ENCODE assay signal across 3 worm cellular contexts in the genomic region with DNA sequence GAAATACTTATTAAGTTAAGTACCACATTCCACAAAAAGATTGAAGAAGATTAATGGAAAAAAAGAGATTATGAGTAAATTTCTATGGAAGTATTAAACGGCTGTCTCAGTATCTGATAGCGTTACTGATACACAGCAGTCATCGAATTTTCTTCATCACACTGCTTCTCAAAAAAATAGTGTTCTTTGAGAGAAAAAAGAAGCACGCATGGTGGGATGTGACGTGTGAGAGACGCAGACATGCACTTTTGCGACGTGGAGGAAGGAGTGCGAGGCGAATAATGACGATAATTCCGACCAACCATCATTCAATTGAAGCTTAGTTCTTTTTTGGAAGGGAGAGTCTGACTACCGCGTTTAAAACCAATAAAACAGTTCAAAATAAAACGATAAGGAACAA.
TF ChIP-seq lines count a peak whose summit lies in the region.

A gene (minus strand): TSS at position 115 of the 400 bp plus-strand sequence.

TF ChIP-seq in whole organism, L1 larva, 84 proteins besides CTCF, POLR2A, EP300 and RAD21 (continued from another document):
- TF ChIP-seq ceh-8 (GFP tag; optimal IDR thresholded peaks at IDR 0.05; lab: Kevin White, UChicago), result no peak
- no peak for TF ChIP-seq ceh-82 (tag; optimal IDR thresholded peaks at IDR 0.05; lab: Kevin White, UChicago)
- no peak for TF ChIP-seq snpc-4 (tag; optimal IDR thresholded peaks at IDR 0.05; lab: Kevin White, UChicago)
- TF ChIP-seq lin-14 (GFP tag; optimal IDR thresholded peaks at IDR 0.05; lab: Kevin White, UChicago), result peak; percentile 79
- no peak for TF ChIP-seq lin-15B (tag; optimal IDR thresholded peaks at IDR 0.05; lab: Kevin White, UChicago)
- no peak for TF ChIP-seq efl-3 (GFP tag; optimal IDR thresholded peaks at IDR 0.05; lab: Kevin White, UChicago)
- peak; percentile 19 for TF ChIP-seq snu-23 (GFP tag; optimal IDR thresholded peaks at IDR 0.05; lab: Kevin White, UChicago)
- peak; percentile 23 for TF ChIP-seq blmp-1 (tag; optimal IDR thresholded peaks at IDR 0.05; lab: Kevin White, UChicago)
- TF ChIP-seq nhr-237 (tag; optimal IDR thresholded peaks at IDR 0.05; lab: Kevin White, UChicago), result no peak
- TF ChIP-seq unc-98 (GFP tag; IDR thresholded peaks at IDR 0.05; lab: Robert Waterston, UW), result no peak
- TF ChIP-seq dsc-1 (tag; optimal IDR thresholded peaks at IDR 0.05; lab: Kevin White, UChicago), result peak; percentile 78
- no peak for TF ChIP-seq lsy-2 (tag; optimal IDR thresholded peaks at IDR 0.05; lab: Kevin White, UChicago)
- TF ChIP-seq mef-2 (tag; optimal IDR thresholded peaks at IDR 0.05; lab: Kevin White, UChicago), result no peak
- TF ChIP-seq nhr-20 (tag; optimal IDR thresholded peaks at IDR 0.05; lab: Kevin White, UChicago), result no peak
- TF ChIP-seq pax-3 (tag; optimal IDR thresholded peaks at IDR 0.05; lab: Kevin White, UChicago), result peak; percentile 41
- peak; percentile 21 for TF ChIP-seq egl-13 (tag; optimal IDR thresholded peaks at IDR 0.05; lab: Kevin White, UChicago)
- no peak for TF ChIP-seq Y116A8C.19 (tag; optimal IDR thresholded peaks at IDR 0.05; lab: Kevin White, UChicago; ENCODE audit: borderline replicate concordance)
- no peak for TF ChIP-seq elt-2 (tag; optimal IDR thresholded peaks at IDR 0.05; lab: Kevin White, UChicago)
- TF ChIP-seq skn-1 (tag; optimal IDR thresholded peaks at IDR 0.05; lab: Kevin White, UChicago), result no peak
- peak; percentile 32 for TF ChIP-seq fkh-8 (tag; optimal IDR thresholded peaks at IDR 0.05; lab: Kevin White, UChicago)
- no peak for TF ChIP-seq aly-2 (tag; optimal IDR thresholded peaks at IDR 0.05; lab: Kevin White, UChicago)
- no peak for TF ChIP-seq unc-62 (GFP tag; optimal IDR thresholded peaks at IDR 0.05; lab: Kevin White, UChicago)
- no peak for TF ChIP-seq mep-1 (tag; optimal IDR thresholded peaks at IDR 0.05; lab: Kevin White, UChicago)
- peak; percentile 22 for TF ChIP-seq nhr-71 (tag; optimal IDR thresholded peaks at IDR 0.05; lab: Kevin White, UChicago)

TF ChIP-seq in whole organism, L2 larva, 48 proteins besides CTCF, POLR2A, EP300 and RAD21 (continued from another document):
- TF ChIP-seq egl-27 (tag; optimal IDR thresholded peaks at IDR 0.05; lab: Kevin White, UChicago) (peak; percentile 19), C34F6.9 (tag; optimal IDR thresholded peaks at IDR 0.05; lab: Kevin White, UChicago) (peak; percentile 14), blmp-1 (tag; optimal IDR thresholded peaks at IDR 0.05; lab: Kevin White, UChicago; ENCODE audit: insufficient read depth) (no peak)
TF ChIP-seq in whole organism, L2 larva: peak in this region for 11.

TF ChIP-seq in whole organism, L4 larva, 104 proteins besides CTCF, POLR2A, EP300 and RAD21 (continued from another document):
- peak; percentile 69 for TF ChIP-seq pqm-1 (tag; optimal IDR thresholded peaks at IDR 0.05; lab: Kevin White, UChicago)
- peak; percentile 95 for TF ChIP-seq mxl-3 (GFP tag; optimal IDR thresholded peaks at IDR 0.05; lab: Kevin White, UChicago)
- peak; percentile 89 for TF ChIP-seq aha-1 (tag; lab: Kevin White, UChicago)
- no peak for TF ChIP-seq nhr-6 (tag; optimal IDR thresholded peaks at IDR 0.05; lab: Kevin White, UChicago)
- TF ChIP-seq dmd-8 (GFP tag; IDR thresholded peaks at IDR 0.05; lab: Robert Waterston, UW), result no peak
- no peak for TF ChIP-seq nhr-102 (tag; optimal IDR thresholded peaks at IDR 0.05; lab: Kevin White, UChicago)
- 0 out of 2 replicates have a peak, but pooled peaks have one; percentile 46 for TF ChIP-seq nhr-41 (GFP tag; IDR thresholded peaks at IDR 0.05; lab: Robert Waterston, UW)
- TF ChIP-seq hlh-11 (tag; optimal IDR thresholded peaks at IDR 0.05; lab: Kevin White, UChicago), result peak; percentile 81
- peak; percentile 18 for TF ChIP-seq jun-1 (tag; optimal IDR thresholded peaks at IDR 0.05; lab: Kevin White, UChicago)
- TF ChIP-seq nhr-28 (tag; optimal IDR thresholded peaks at IDR 0.05; lab: Kevin White, UChicago), result peak; percentile 87
- TF ChIP-seq hlh-30 (tag; optimal IDR thresholded peaks at IDR 0.05; lab: Kevin White, UChicago; ENCODE audit: insufficient read depth), result peak; percentile 77
- peak; percentile 96 for TF ChIP-seq dmd-6 (GFP tag; IDR thresholded peaks at IDR 0.05; lab: Robert Waterston, UW)
